Worm (Caenorhabditis elegans): ENCODE measurements around the gene ZK632.14.

ce11 chrIII:9858061-9858460, 44.8 kb downstream of the ZK632.14 start:
- TF ChIP-seq gei-8 (GFP tag; optimal IDR thresholded peaks at IDR 0.05) (no peak), lin-39 (tag; optimal IDR thresholded peaks at IDR 0.05) (no peak), skn-1 (tag; optimal IDR thresholded peaks at IDR 0.05) (no peak), egl-27 (tag; optimal IDR thresholded peaks at IDR 0.05) (no peak), T26A8.4 (GFP tag; IDR thresholded peaks at IDR 0.05) (no peak), nhr-76 (tag; optimal IDR thresholded peaks at IDR 0.05) (no peak), lim-7 (GFP tag; IDR thresholded peaks at IDR 0.05) (no peak), lin-13 (GFP tag; optimal IDR thresholded peaks at IDR 0.05) (no peak), ceh-44 (GFP tag; IDR thresholded peaks at IDR 0.05) (no peak), nhr-25 (tag; optimal IDR thresholded peaks at IDR 0.05; ENCODE audit: borderline replicate concordance, insufficient read depth) (no peak), nhr-77 (tag; optimal IDR thresholded peaks at IDR 0.05) (no peak), zip-11 (GFP tag; IDR thresholded peaks at IDR 0.05) (no peak)

Data from whole organism, L4 larva.